Fruit fly (Drosophila melanogaster) whole organism, prepupa: Measurements from ENCODE around the gene CG43329.

ENCODE experiments used
- Blimp-1 ChIP-seq: fragments of 200-800 bp; sonication (Bioruptor generic); optimal IDR thresholded peaks from 3 replicates; lab custom pipeline; 2017; ENCODE audit warnings: missing biosample characterization, missing genetic modification characterization, mild to moderate bottlenecking, moderate library complexity, missing genetic modification reagents
- CG10631 ChIP-seq: fragments of 200-800 bp; sonication (Bioruptor generic); optimal IDR thresholded peaks from 2 replicates; lab custom pipeline; 2016; ENCODE audit warnings: missing biosample characterization, missing genetic modification characterization
- CG10669 ChIP-seq: fragments of 200-800 bp; sonication (Bioruptor generic); optimal IDR thresholded peaks from 3 replicates; lab custom pipeline; 2018; ENCODE audit warnings: missing biosample characterization, mild to moderate bottlenecking, missing genetic modification characterization, moderate library complexity
- CG11294 ChIP-seq: fragments of 200-800 bp; sonication (Bioruptor generic); IDR thresholded peaks from 2 replicates; pipeline ENCODE4 v1.3.6; 2022; ENCODE audit warnings: missing biosample characterization, missing genetic modification characterization
- CG11762 ChIP-seq: fragments of 200-800 bp; sonication (Bioruptor generic); optimal IDR thresholded peaks from 3 replicates; lab custom pipeline; 2016; ENCODE audit warnings: missing biosample characterization, missing genetic modification characterization; ENCODE audit not compliant: insufficient read depth
- CG11902 ChIP-seq: fragments of 200-800 bp; sonication (Bioruptor generic); optimal IDR thresholded peaks from 3 replicates; lab custom pipeline; 2016; ENCODE audit warnings: missing biosample characterization, missing genetic modification characterization
- CG15336 ChIP-seq: fragments of 200-800 bp; sonication (Bioruptor generic); IDR thresholded peaks from 2 replicates; pipeline ENCODE4 v1.3.6; 2022; ENCODE audit warnings: missing biosample characterization, missing genetic modification characterization
- CG1621 ChIP-seq: fragments of 200-800 bp; sonication (Bioruptor generic); optimal IDR thresholded peaks from 3 replicates; lab custom pipeline; 2018; ENCODE audit warnings: missing biosample characterization, mild to moderate bottlenecking, missing genetic modification characterization
- CG16779 ChIP-seq: fragments of 200-800 bp; sonication (Bioruptor generic); optimal IDR thresholded peaks from 3 replicates; lab custom pipeline; 2017; ENCODE audit warnings: missing biosample characterization, mild to moderate bottlenecking, missing genetic modification characterization
- CG3032 ChIP-seq: fragments of 200-800 bp; optimal IDR thresholded peaks from 2 replicates; lab custom pipeline; 2019; ENCODE audit warnings: missing biosample characterization, mild to moderate bottlenecking, missing genetic modification characterization, moderate library complexity
- CG31627 ChIP-seq: fragments of 200-800 bp; sonication (Bioruptor generic); optimal IDR thresholded peaks from 3 replicates; lab custom pipeline; 2016; ENCODE audit warnings: missing biosample characterization, missing genetic modification characterization
- CG32006 ChIP-seq: fragments of 200-800 bp; sonication (Bioruptor generic); optimal IDR thresholded peaks from 3 replicates; lab custom pipeline; 2017; ENCODE audit warnings: missing biosample characterization, mild to moderate bottlenecking, missing genetic modification characterization
- CG3919 ChIP-seq: fragments of 200-800 bp; sonication (Bioruptor generic); optimal IDR thresholded peaks from 3 replicates; lab custom pipeline; 2016; ENCODE audit warnings: missing biosample characterization, missing genetic modification characterization
- CG4318 ChIP-seq: fragments of 200-800 bp; sonication (Bioruptor generic); optimal IDR thresholded peaks from 3 replicates; lab custom pipeline; 2017; ENCODE audit warnings: missing biosample characterization, mild to moderate bottlenecking, missing genetic modification characterization
- CG6163 ChIP-seq: fragments of 200-800 bp; sonication (Bioruptor generic); IDR thresholded peaks from 3 replicates; pipeline ENCODE4 v1.3.6; 2022; ENCODE audit warnings: missing biosample characterization, missing genetic modification characterization
- CG6276 ChIP-seq: fragments of 200-800 bp; sonication (Bioruptor generic); optimal IDR thresholded peaks from 2 replicates; lab custom pipeline; 2017; ENCODE audit warnings: missing biosample characterization, mild to moderate bottlenecking, missing genetic modification characterization
- CG6854 ChIP-seq: fragments of 200-800 bp; sonication (Bioruptor generic); optimal IDR thresholded peaks from 2 replicates; lab custom pipeline; 2017; ENCODE audit warnings: missing biosample characterization, mild to moderate bottlenecking, missing genetic modification characterization
- CG7368 ChIP-seq: fragments of 200-800 bp; sonication (Bioruptor generic); optimal IDR thresholded peaks from 3 replicates; lab custom pipeline; 2016; ENCODE audit warnings: missing biosample characterization, missing genetic modification characterization
- CG8632 ChIP-seq: fragments of 200-800 bp; sonication (Bioruptor generic); optimal IDR thresholded peaks from 3 replicates; lab custom pipeline; 2016; ENCODE audit warnings: missing biosample characterization, missing genetic modification characterization
- Ets21C ChIP-seq: fragments of 200-800 bp; sonication (Bioruptor generic); optimal IDR thresholded peaks from 3 replicates; lab custom pipeline; 2016; ENCODE audit warnings: missing biosample characterization, missing genetic modification characterization
- Gug ChIP-seq: fragments of 200-800 bp; sonication (Bioruptor generic); IDR thresholded peaks from 2 replicates; pipeline ENCODE4 v1.3.6; 2022; ENCODE audit warnings: missing biosample characterization, missing genetic modification characterization
- Hr39 ChIP-seq: fragments of 200-800 bp; sonication (Bioruptor generic); optimal IDR thresholded peaks from 2 replicates; lab custom pipeline; 2016; ENCODE audit warnings: missing biosample characterization, missing genetic modification characterization
- Hr4 ChIP-seq: fragments of 200-800 bp; sonication (Bioruptor generic); optimal IDR thresholded peaks from 3 replicates; lab custom pipeline; 2016; ENCODE audit warnings: missing biosample characterization, missing genetic modification characterization
- Lpt ChIP-seq: fragments of 200-800 bp; sonication (Bioruptor generic); optimal IDR thresholded peaks from 3 replicates; lab custom pipeline; 2016; ENCODE audit warnings: missing biosample characterization, missing genetic modification characterization
- Met ChIP-seq: fragments of 200-800 bp; sonication (Bioruptor generic); optimal IDR thresholded peaks from 3 replicates; lab custom pipeline; 2016; ENCODE audit warnings: missing biosample characterization, missing genetic modification characterization
- Smox ChIP-seq: fragments of 200-800 bp; sonication (Bioruptor generic); optimal IDR thresholded peaks from 3 replicates; lab custom pipeline; 2016; ENCODE audit warnings: missing biosample characterization, missing genetic modification characterization
- Sox102F ChIP-seq: fragments of 200-800 bp; sonication (Bioruptor generic); optimal IDR thresholded peaks from 2 replicates; lab custom pipeline; 2016; ENCODE audit warnings: missing biosample characterization, mild to moderate bottlenecking, missing genetic modification characterization
- Sox14 ChIP-seq: fragments of 200-800 bp; sonication (Bioruptor generic); optimal IDR thresholded peaks from 3 replicates; lab custom pipeline; 2016; ENCODE audit warnings: missing biosample characterization, missing genetic modification characterization
- Sox15 ChIP-seq: fragments of 200-800 bp; sonication (Bioruptor generic); optimal IDR thresholded peaks from 3 replicates; lab custom pipeline; 2016; ENCODE audit warnings: missing biosample characterization, missing genetic modification characterization
- achi ChIP-seq: fragments of 200-800 bp; sonication (Bioruptor generic); optimal IDR thresholded peaks from 3 replicates; lab custom pipeline; 2016; ENCODE audit warnings: missing biosample characterization, missing genetic modification characterization
- acj6 ChIP-seq: fragments of 200-800 bp; sonication (Bioruptor generic); optimal IDR thresholded peaks from 3 replicates; lab custom pipeline; 2016; ENCODE audit warnings: missing biosample characterization, missing genetic modification characterization
- cyc ChIP-seq: fragments of 200-800 bp; sonication (Bioruptor generic); optimal IDR thresholded peaks from 3 replicates; lab custom pipeline; 2016; ENCODE audit warnings: missing biosample characterization, missing genetic modification characterization
- dsx ChIP-seq: fragments of 200-800 bp; optimal IDR thresholded peaks from 3 replicates; lab custom pipeline; 2019; ENCODE audit warnings: missing biosample characterization, mild to moderate bottlenecking, missing genetic modification characterization, moderate library complexity; ENCODE audit not compliant: poor library complexity, severe bottlenecking
- eg ChIP-seq: fragments of 200-800 bp; sonication (Bioruptor generic); IDR thresholded peaks from 3 replicates; pipeline ENCODE4 v1.3.6; 2022; ENCODE audit warnings: missing biosample characterization, missing genetic modification characterization
- esn ChIP-seq: fragments of 200-800 bp; sonication (Bioruptor generic); optimal IDR thresholded peaks from 2 replicates; lab custom pipeline; 2016; ENCODE audit warnings: missing biosample characterization, mild to moderate bottlenecking, missing genetic modification characterization, moderate library complexity
- fkh ChIP-seq: fragments of 200-800 bp; sonication (Bioruptor generic); optimal IDR thresholded peaks from 3 replicates; lab custom pipeline; 2017; ENCODE audit warnings: missing biosample characterization, mild to moderate bottlenecking, missing genetic modification characterization, moderate library complexity
- lz ChIP-seq: fragments of 200-800 bp; sonication (Bioruptor generic); optimal IDR thresholded peaks from 3 replicates; lab custom pipeline; 2016; ENCODE audit warnings: missing biosample characterization, missing genetic modification characterization
- net ChIP-seq: fragments of 200-800 bp; sonication (Bioruptor generic); optimal IDR thresholded peaks from 3 replicates; lab custom pipeline; 2016; ENCODE audit warnings: missing biosample characterization, missing genetic modification characterization
- salr ChIP-seq, 2 experiments: fragments of 200-800 bp; sonication (Bioruptor generic); optimal IDR thresholded peaks; 3 replicates each; lab custom pipeline; 2016 to 2018; ENCODE audit warnings: missing biosample characterization in 2 of 2, missing genetic modification characterization in 2 of 2, mild to moderate bottlenecking in 1 of 2
- spab ChIP-seq: fragments of 200-800 bp; sonication (Bioruptor generic); optimal IDR thresholded peaks from 2 replicates; lab custom pipeline; 2017; ENCODE audit warnings: missing biosample characterization, mild to moderate bottlenecking, missing genetic modification characterization, missing genetic modification reagents
- ss ChIP-seq, 2 experiments: fragments of 200-800 bp; sonication (Bioruptor generic); optimal IDR thresholded peaks; 2 replicates in 1 of 2; 3 replicates in 1 of 2; lab custom pipeline; 2017 to 2018; ENCODE audit warnings: mild to moderate bottlenecking in 2 of 2, missing biosample characterization in 2 of 2, missing genetic modification characterization in 2 of 2, moderate library complexity in 1 of 2
- svp ChIP-seq: fragments of 200-800 bp; sonication (Bioruptor generic); peaks from one replicate; lab custom pipeline; 2016; ENCODE audit warnings: missing biosample characterization, missing genetic modification characterization
- topi ChIP-seq: fragments of 200-800 bp; sonication (Bioruptor generic); optimal IDR thresholded peaks from 3 replicates; lab custom pipeline; 2016; ENCODE audit warnings: missing biosample characterization, missing genetic modification characterization
- vri ChIP-seq: fragments of 200-800 bp; sonication (Bioruptor generic); optimal IDR thresholded peaks from 3 replicates; lab custom pipeline; 2016; ENCODE audit warnings: missing biosample characterization, mild to moderate bottlenecking, missing genetic modification characterization

Gene CG43329

dm6 chr3L:22466403-22466942, 38.5 kb downstream of the CG43329 start (continued):
- TF ChIP-seq CG6276 (peak; percentile 30), ss (GFP tag; optimal IDR thresholded peaks at IDR 0.05; lab: Kevin White, UChicago) (peak; percentile 13 to 26), dsx (GFP tag; lab: Kevin White, UChicago) (peak; percentile 26), CG3032 (tag; lab: Kevin White, UChicago) (peak; percentile 34), CG4318 (peak; percentile 49), CG10631 (GFP tag; lab: Kevin White, UChicago) (no peak), net (GFP tag; lab: Kevin White, UChicago) (peak; percentile 40), CG15336 (GFP tag; lab: Robert Waterston, UW) (peak; percentile 54; the same call in 1 of the 2 replicates), svp (GFP tag; lab: Kevin White, UChicago) (peak; percentile 60), CG8632 (GFP tag; lab: Kevin White, UChicago) (no peak), Sox102F (GFP tag; lab: Kevin White, UChicago) (peak; percentile 42), Ets21C (GFP tag; lab: Kevin White, UChicago) (no peak), CG11762 (no peak), CG7368 (GFP tag; lab: Kevin White, UChicago) (peak; percentile 46), eg (GFP tag; lab: Robert Waterston, UW) (no peak), CG11902 (GFP tag; lab: Kevin White, UChicago) (peak; percentile 16), Smox (GFP tag; lab: Kevin White, UChicago) (peak; percentile 50), spab (no peak), CG3919 (GFP tag; lab: Kevin White, UChicago) (peak; percentile 50), cyc (peak; percentile 48), CG6163 (GFP tag; lab: Robert Waterston, UW) (no peak), lz (GFP tag; lab: Kevin White, UChicago) (no peak), fkh (GFP tag; lab: Kevin White, UChicago) (no peak), esn (GFP tag; lab: Kevin White, UChicago) (peak; percentile 31), Hr39 (GFP tag; lab: Kevin White, UChicago) (peak; percentile 57), Hr4 (GFP tag; lab: Kevin White, UChicago) (peak; percentile 41), Lpt (GFP tag; lab: Kevin White, UChicago) (peak; percentile 44), Sox15 (GFP tag; lab: Kevin White, UChicago) (no peak), vri (GFP tag; lab: Kevin White, UChicago) (no peak), achi (GFP tag; lab: Kevin White, UChicago) (peak; percentile 31), topi (peak; percentile 46), CG16779 (tag; lab: Kevin White, UChicago) (no peak), CG31627 (peak; percentile 40), Gug (GFP tag; lab: Robert Waterston, UW) (no peak), CG10669 (GFP tag; lab: Kevin White, UChicago) (peak; percentile 44), Blimp-1 (GFP tag; lab: Kevin White, UChicago) (no peak), acj6 (GFP tag; lab: Kevin White, UChicago) (peak; percentile 47), CG32006 (GFP tag; lab: Kevin White, UChicago) (peak; percentile 75), Sox14 (peak; percentile 71), CG11294 (GFP tag; lab: Robert Waterston, UW) (no peak), Met (GFP tag; lab: Kevin White, UChicago) (peak; percentile 62), CG1621 (tag; lab: Kevin White, UChicago) (no peak), salr (GFP tag; optimal IDR thresholded peaks at IDR 0.05; lab: Kevin White, UChicago) (peak; percentile 43 to 84), CG6854 (no peak)
